Worm (Caenorhabditis elegans) whole organism, L2 larva: ENCODE results near the gene cyp-25A6.

Experiments used
- egl-27 ChIP-seq: sonication (generic microtip); optimal IDR thresholded peaks from 3 replicates; lab custom pipeline; 2017; ENCODE audit warnings: missing biosample characterization, missing genetic modification reagents, missing genetic modification characterization
- lin-11 ChIP-seq: fragments of 150-350 bp; sonication (generic microtip); optimal IDR thresholded peaks from 2 replicates; lab custom pipeline; 2014; ENCODE audit warnings: missing biosample characterization, missing genetic modification characterization, inconsistent platforms, mixed read lengths
- nhr-12 ChIP-seq: fragments of 150-350 bp; optimal IDR thresholded peaks from 2 replicates; lab custom pipeline; 2014; ENCODE audit warnings: missing biosample characterization, missing genetic modification characterization
- nhr-237 ChIP-seq: fragments of 150-350 bp; optimal IDR thresholded peaks from 2 replicates; lab custom pipeline; 2014; ENCODE audit warnings: missing biosample characterization, missing genetic modification characterization

DNA sequence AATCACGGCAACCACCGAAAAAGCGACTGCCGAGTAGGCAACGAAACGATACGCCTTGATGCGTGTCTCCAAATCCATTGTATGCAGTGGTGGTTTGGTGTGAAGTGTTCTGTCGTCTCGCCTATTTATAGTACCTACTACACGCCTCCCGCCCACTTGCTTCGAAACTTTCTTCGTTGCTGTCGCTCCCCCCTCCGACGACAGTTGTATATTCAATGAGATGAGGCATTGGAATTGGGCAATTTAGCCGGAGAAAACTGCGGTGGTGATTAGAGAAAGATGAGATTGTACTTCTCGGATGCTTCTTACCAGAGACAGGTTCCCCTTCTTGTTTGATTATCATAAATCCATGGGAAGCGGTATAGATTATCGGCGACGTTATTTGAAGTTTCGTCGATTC is 47.2 kb downstream of the cyp-25A6 start, which contains the start of gene col-34:
- TF ChIP-seq nhr-12 (tag; lab: Kevin White, UChicago) (no peak), nhr-237 (no peak), egl-27 (no peak), lin-11 (tag; lab: Kevin White, UChicago) (no peak)
